Fruit fly (Drosophila melanogaster) whole organism, embryonic: Measurements from ENCODE around the gene CG3119.
A peak's percentile ranks its signal among the peaks of the same experiment; 100 is the strongest.

ENCODE experiments used
- ATbp ChIP-seq: fragments of 200-800 bp; sonication (Bioruptor generic); optimal IDR thresholded peaks from 2 replicates; lab custom pipeline; 2017; ENCODE audit warnings: missing biosample characterization, mild to moderate bottlenecking, missing genetic modification characterization, missing genetic modification reagents
- Bdp1 ChIP-seq: fragments of 200-800 bp; sonication (Bioruptor generic); optimal IDR thresholded peaks from 3 replicates; lab custom pipeline; 2016; ENCODE audit warnings: missing biosample characterization, missing genetic modification characterization
- CG10147 ChIP-seq: fragments of 200-800 bp; sonication (Bioruptor generic); optimal IDR thresholded peaks from 2 replicates; lab custom pipeline; 2019; ENCODE audit warnings: missing biosample characterization, mild to moderate bottlenecking, missing genetic modification characterization, moderate library complexity
- CG12104 ChIP-seq: fragments of 200-800 bp; sonication (Bioruptor generic); optimal IDR thresholded peaks from 3 replicates; lab custom pipeline; 2016; ENCODE audit warnings: missing biosample characterization, missing genetic modification characterization
- CG12391 ChIP-seq: fragments of 200-800 bp; sonication (Bioruptor generic); optimal IDR thresholded peaks from 3 replicates; lab custom pipeline; 2018; ENCODE audit warnings: missing biosample characterization, mild to moderate bottlenecking, missing genetic modification characterization, moderate library complexity
- CG13894 ChIP-seq: fragments of 200-800 bp; sonication (Bioruptor generic); optimal IDR thresholded peaks from 3 replicates; lab custom pipeline; 2018; ENCODE audit warnings: missing biosample characterization, mild to moderate bottlenecking, missing genetic modification characterization, moderate library complexity
- CG16863 ChIP-seq: fragments of 200-800 bp; sonication (Bioruptor generic); optimal IDR thresholded peaks from 3 replicates; lab custom pipeline; 2016; ENCODE audit warnings: missing biosample characterization, missing genetic modification characterization
- CG17328 ChIP-seq: fragments of 200-800 bp; sonication (Bioruptor generic); IDR thresholded peaks from 2 replicates; pipeline ENCODE4 v1.3.6; 2022; ENCODE audit warnings: missing biosample characterization, missing genetic modification characterization
- CG17802 ChIP-seq: fragments of 200-800 bp; sonication (Bioruptor generic); optimal IDR thresholded peaks from 2 replicates; lab custom pipeline; 2018; ENCODE audit warnings: missing biosample characterization, mild to moderate bottlenecking, missing genetic modification characterization, moderate library complexity
- CG17829 ChIP-seq: fragments of 200-800 bp; optimal IDR thresholded peaks from 2 replicates; lab custom pipeline; 2019; ENCODE audit warnings: missing biosample characterization, mild to moderate bottlenecking, missing genetic modification characterization, moderate library complexity
- CG18476 ChIP-seq: fragments of 200-800 bp; sonication (Bioruptor generic); optimal IDR thresholded peaks from 2 replicates; lab custom pipeline; 2016; ENCODE audit warnings: missing biosample characterization, mild to moderate bottlenecking, missing genetic modification characterization
- CG2712 ChIP-seq: fragments of 200-800 bp; optimal IDR thresholded peaks from 3 replicates; lab custom pipeline; 2019; ENCODE audit warnings: missing biosample characterization, mild to moderate bottlenecking, missing genetic modification characterization, moderate library complexity
- CG2889 ChIP-seq: fragments of 200-800 bp; sonication (Bioruptor generic); IDR thresholded peaks from 3 replicates; pipeline ENCODE4 v1.3.6; 2022; ENCODE audit warnings: missing biosample characterization, missing genetic modification characterization
- CG3065 ChIP-seq: fragments of 200-800 bp; sonication (Bioruptor generic); optimal IDR thresholded peaks from 2 replicates; lab custom pipeline; 2016; ENCODE audit warnings: missing biosample characterization, missing genetic modification characterization
- CG31224 ChIP-seq: fragments of 200-800 bp; sonication (Bioruptor generic); IDR thresholded peaks from 2 replicates; pipeline ENCODE4 v1.3.6; 2022; ENCODE audit warnings: missing biosample characterization, missing genetic modification characterization
- CG4424 ChIP-seq: fragments of 200-800 bp; sonication (Bioruptor generic); optimal IDR thresholded peaks from 3 replicates; lab custom pipeline; 2016; ENCODE audit warnings: missing biosample characterization, missing genetic modification characterization
- CG4854 ChIP-seq: fragments of 200-800 bp; sonication (Bioruptor generic); optimal IDR thresholded peaks from 2 replicates; lab custom pipeline; 2016; ENCODE audit warnings: missing biosample characterization, missing genetic modification characterization, inconsistent platforms
- CG5245 ChIP-seq: fragments of 200-800 bp; sonication (Bioruptor generic); optimal IDR thresholded peaks from 3 replicates; lab custom pipeline; 2016; ENCODE audit warnings: missing biosample characterization, missing genetic modification characterization
- CG6654 ChIP-seq: fragments of 200-800 bp; sonication (Bioruptor generic); optimal IDR thresholded peaks from 2 replicates; lab custom pipeline; 2017; ENCODE audit warnings: missing biosample characterization, mild to moderate bottlenecking, missing genetic modification characterization
- CG7357 ChIP-seq: fragments of 200-800 bp; sonication (Bioruptor generic); IDR thresholded peaks from 3 replicates; pipeline ENCODE4 v1.3.6; 2022; ENCODE audit warnings: missing biosample characterization, missing genetic modification characterization
- CG8290 ChIP-seq, 3 experiments: fragments of 200-800 bp; sonication (Bioruptor generic); optimal IDR thresholded peaks; 2 replicates each; lab custom pipeline; 2016 to 2019; ENCODE audit warnings: missing biosample characterization in 3 of 3, missing genetic modification characterization in 3 of 3, mild to moderate bottlenecking in 2 of 3, moderate library complexity in 1 of 3
- CG8765 ChIP-seq: fragments of 200-800 bp; sonication (Bioruptor generic); IDR thresholded peaks from 2 replicates; pipeline ENCODE4 v1.3.6; 2022; ENCODE audit warnings: missing biosample characterization, missing genetic modification characterization
- CG8944 ChIP-seq: fragments of 200-800 bp; sonication (Bioruptor generic); optimal IDR thresholded peaks from 3 replicates; lab custom pipeline; 2016; ENCODE audit warnings: missing biosample characterization, missing genetic modification characterization
- Deaf1 ChIP-seq: fragments of 200-800 bp; optimal IDR thresholded peaks from 3 replicates; lab custom pipeline; 2019; ENCODE audit warnings: missing biosample characterization, mild to moderate bottlenecking, missing genetic modification characterization, moderate library complexity
- Dip3 ChIP-seq: fragments of 200-800 bp; sonication (Bioruptor generic); optimal IDR thresholded peaks from 3 replicates; lab custom pipeline; 2016; ENCODE audit warnings: missing biosample characterization, missing genetic modification characterization
- Eip74EF ChIP-seq, 2 experiments: fragments of 200-800 bp in 1 of 2; fragments of >200 bp in 1 of 2; sonication (Bioruptor generic) in 1 of 2; optimal IDR thresholded peaks; 2 replicates each; lab custom pipeline; 2017 to 2019; ENCODE audit warnings: missing biosample characterization in 2 of 2, missing genetic modification characterization in 2 of 2, mild to moderate bottlenecking in 1 of 2, moderate library complexity in 1 of 2
- Fer2 ChIP-seq: fragments of 200-800 bp; sonication (Bioruptor generic); optimal IDR thresholded peaks from 2 replicates; lab custom pipeline; 2018; ENCODE audit warnings: missing biosample characterization, mild to moderate bottlenecking, missing genetic modification characterization, moderate library complexity
- HLH54F ChIP-seq: fragments of 200-800 bp; sonication (Bioruptor generic); optimal IDR thresholded peaks from 3 replicates; lab custom pipeline; 2016; ENCODE audit warnings: missing biosample characterization, missing genetic modification characterization
- Med ChIP-seq: fragments of 200-800 bp; sonication (Bioruptor generic); peaks from one replicate; lab custom pipeline; 2016; ENCODE audit warnings: missing biosample characterization, missing genetic modification characterization, mild to moderate bottlenecking, inconsistent platforms, moderate library complexity
- Mrtf ChIP-seq: fragments of 200-800 bp; sonication (Bioruptor generic); IDR thresholded peaks from 3 replicates; pipeline ENCODE4 v1.3.6; 2022; ENCODE audit warnings: missing biosample characterization, missing genetic modification characterization
- Myb ChIP-seq: fragments of 200-800 bp; sonication (Bioruptor generic); optimal IDR thresholded peaks from 2 replicates; lab custom pipeline; 2016; ENCODE audit warnings: missing biosample characterization, missing genetic modification characterization
- Side ChIP-seq: fragments of 200-800 bp; sonication (Bioruptor generic); optimal IDR thresholded peaks from 2 replicates; lab custom pipeline; 2016; ENCODE audit warnings: missing biosample characterization, missing genetic modification characterization
- ase ChIP-seq: fragments of 200-800 bp; sonication (Bioruptor generic); IDR thresholded peaks from 3 replicates; pipeline ENCODE4 v1.3.6; 2022; ENCODE audit warnings: missing biosample characterization, missing genetic modification characterization
- cg ChIP-seq: fragments of 200-800 bp; sonication (Bioruptor generic); optimal IDR thresholded peaks from 3 replicates; lab custom pipeline; 2019; ENCODE audit warnings: missing biosample characterization, mild to moderate bottlenecking, missing genetic modification characterization, moderate library complexity
- chinmo ChIP-seq: fragments of 200-800 bp; sonication (Bioruptor generic); IDR thresholded peaks from 4 replicates; pipeline ENCODE4 v1.3.6; 2022; ENCODE audit warnings: missing biosample characterization, missing genetic modification characterization; ENCODE audit not compliant: partially characterized antibody
- eyg ChIP-seq: fragments of 200-800 bp; sonication (Bioruptor generic); optimal IDR thresholded peaks from 3 replicates; lab custom pipeline; 2016; ENCODE audit warnings: missing biosample characterization, missing genetic modification characterization
- gfzf ChIP-seq: fragments of 200-800 bp; sonication (Bioruptor generic); optimal IDR thresholded peaks from 2 replicates; lab custom pipeline; 2016; ENCODE audit warnings: missing biosample characterization, mild to moderate bottlenecking, missing genetic modification characterization, moderate library complexity
- kni ChIP-seq: fragments of 200-800 bp; sonication (Bioruptor generic); optimal IDR thresholded peaks from 3 replicates; lab custom pipeline; 2017; ENCODE audit warnings: mild to moderate bottlenecking, missing biosample characterization, missing genetic modification reagents, missing genetic modification characterization
- lov ChIP-seq, 2 experiments: fragments of 200-800 bp in 1 of 2; fragments of >200 bp in 1 of 2; sonication (Bioruptor generic) in 1 of 2; IDR thresholded peaks in 1 of 2; optimal IDR thresholded peaks in 1 of 2; 2 replicates in 1 of 2; 3 replicates in 1 of 2; pipeline versions ENCODE4 v1.3.6 to Lab custom; 2017 to 2022; ENCODE audit warnings: missing biosample characterization in 1 of 2, missing genetic modification characterization in 1 of 2
- maf-S ChIP-seq: fragments of 200-800 bp; sonication (Bioruptor generic); optimal IDR thresholded peaks from 2 replicates; lab custom pipeline; 2016; ENCODE audit warnings: missing biosample characterization, missing genetic modification characterization
- ranshi ChIP-seq: fragments of 200-800 bp; sonication (Bioruptor generic); IDR thresholded peaks from 2 replicates; pipeline ENCODE4 v1.3.6; 2022; ENCODE audit warnings: missing biosample characterization, missing genetic modification characterization
- row ChIP-seq: fragments of 200-800 bp; sonication (Bioruptor generic); IDR thresholded peaks from 3 replicates; pipeline ENCODE4 v1.3.6; 2022; ENCODE audit warnings: missing biosample characterization, missing genetic modification characterization
- sd ChIP-seq: fragments of 200-800 bp; sonication (Bioruptor generic); optimal IDR thresholded peaks from 3 replicates; lab custom pipeline; 2018; ENCODE audit warnings: missing biosample characterization, mild to moderate bottlenecking, missing genetic modification characterization, moderate library complexity
- sqz ChIP-seq: fragments of 200-800 bp; sonication (Bioruptor generic); optimal IDR thresholded peaks from 3 replicates; lab custom pipeline; 2018; ENCODE audit warnings: missing biosample characterization, mild to moderate bottlenecking, missing genetic modification characterization
- tgo ChIP-seq: fragments of 200-800 bp; sonication (Bioruptor generic); IDR thresholded peaks from 3 replicates; pipeline ENCODE4 v1.3.6; 2022; ENCODE audit warnings: missing biosample characterization, missing genetic modification characterization
- vvl ChIP-seq: fragments of 200-800 bp; sonication (Bioruptor generic); IDR thresholded peaks from 2 replicates; pipeline ENCODE4 v1.3.6; 2022; ENCODE audit warnings: missing biosample characterization, missing genetic modification characterization
- z ChIP-seq: fragments of 200-800 bp; sonication (Bioruptor generic); IDR thresholded peaks from 3 replicates; pipeline ENCODE4 v1.3.6; 2022; ENCODE audit warnings: missing biosample characterization, missing genetic modification characterization

The CG3119 gene

dm6 chr2L:2844413-2844812, 6.8 kb upstream of the CG3119 start, which contains the start of gene CG18558:
Gene CG18558 (minus strand): TSS chr2L:2844513.
- no peak for TF ChIP-seq lov (optimal IDR thresholded peaks at IDR 0.05; lab: Kevin White, UChicago)
- TF ChIP-seq lov (GFP tag; IDR thresholded peaks at IDR 0.05; lab: Robert Waterston, UW), result no peak
- no peak for TF ChIP-seq cg (GFP tag; lab: Kevin White, UChicago)
- TF ChIP-seq Eip74EF (GFP tag; optimal IDR thresholded peaks at IDR 0.05; lab: Kevin White, UChicago), result no peak
- no peak for TF ChIP-seq tgo (GFP tag; lab: Robert Waterston, UW)
- TF ChIP-seq CG10147 (GFP tag; lab: Kevin White, UChicago), result no peak
- no peak for TF ChIP-seq Mrtf (GFP tag; lab: Robert Waterston, UW)

- TF ChIP-seq CG31224 (GFP tag; lab: Robert Waterston, UW), result no peak
- TF ChIP-seq CG2712, result no peak
- TF ChIP-seq vvl (GFP tag; lab: Robert Waterston, UW), result peak; percentile 60
- no peak for TF ChIP-seq CG4854 (GFP tag; lab: Kevin White, UChicago)
- TF ChIP-seq CG12391 (tag; lab: Kevin White, UChicago), result no peak
- peak; percentile 81; the same call in 1 of the 4 replicates for TF ChIP-seq chinmo
- TF ChIP-seq sd (tag; lab: Kevin White, UChicago), result peak; percentile 93
- no peak for TF ChIP-seq CG12104 (GFP tag; lab: Kevin White, UChicago)
- TF ChIP-seq Deaf1 (tag; lab: Kevin White, UChicago), result no peak
- TF ChIP-seq CG2889 (GFP tag; lab: Robert Waterston, UW), result no peak
- TF ChIP-seq CG3065 (GFP tag; lab: Kevin White, UChicago), result no peak
- peak; percentile 28 for TF ChIP-seq Med (GFP tag; lab: Kevin White, UChicago)
- no peak for TF ChIP-seq CG16863 (GFP tag; lab: Kevin White, UChicago)
- TF ChIP-seq z (GFP tag; lab: Robert Waterston, UW), result peak; percentile 87
Observed at dm6 chr2L:2840311-2840710, 2.7 kb upstream of the CG3119 start.

dm6 chr2L:2839850-2840249, 2.2 kb upstream of the CG3119 start, which contains the start of gene CG2975:
Gene CG2975 (plus strand): TSS chr2L:2840124.
- TF ChIP-seq CG7357 (GFP tag; lab: Robert Waterston, UW) (no peak), row (0 out of 3 replicates have a peak, but pooled peaks have one; percentile 24), CG8944 (GFP tag; lab: Kevin White, UChicago) (no peak), HLH54F (GFP tag; lab: Kevin White, UChicago) (no peak), CG17829 (tag; lab: Kevin White, UChicago) (no peak), ase (no peak), CG13894 (tag; lab: Kevin White, UChicago) (no peak), eyg (GFP tag; lab: Kevin White, UChicago) (no peak), sqz (peak; percentile 17), ranshi (0 out of 2 replicates have a peak, but pooled peaks have one; percentile 21), Dip3 (no peak), Bdp1 (no peak), CG8765 (GFP tag; lab: Robert Waterston, UW) (no peak), CG17802 (tag; lab: Kevin White, UChicago) (no peak), ATbp (no peak), Mrtf (GFP tag; lab: Robert Waterston, UW) (no peak), Myb (GFP tag; lab: Kevin White, UChicago) (no peak), CG2712 (no peak), CG6654 (GFP tag; lab: Kevin White, UChicago) (no peak), CG4424 (no peak), CG18476 (GFP tag; lab: Kevin White, UChicago) (no peak), CG17328 (GFP tag; lab: Robert Waterston, UW) (no peak), Side (no peak), CG5245 (no peak), Fer2 (no peak), CG8290 (GFP tag; optimal IDR thresholded peaks at IDR 0.05; lab: Kevin White, UChicago) (no peak), CG8290 (tag; optimal IDR thresholded peaks at IDR 0.05; lab: Kevin White, UChicago) (no peak), kni (GFP tag; lab: Kevin White, UChicago) (peak; percentile 33), maf-S (GFP tag; lab: Kevin White, UChicago) (no peak), gfzf (GFP tag; lab: Kevin White, UChicago) (peak; percentile 31)
